Fruit fly (Drosophila melanogaster) whole organism, embryonic: ENCODE measurements around the gene Polr3F.

Experiments
- CG10274 ChIP-seq: fragments of 200-800 bp; sonication (Bioruptor generic); optimal IDR thresholded peaks from 3 replicates; lab custom pipeline; 2017; ENCODE audit warnings: missing biosample characterization, mild to moderate bottlenecking, missing genetic modification characterization
- CG10543 ChIP-seq: fragments of 200-800 bp; sonication (Bioruptor generic); optimal IDR thresholded peaks from 3 replicates; lab custom pipeline; 2017; ENCODE audit warnings: missing biosample characterization, mild to moderate bottlenecking, missing genetic modification characterization, moderate library complexity
- CG10654 ChIP-seq: fragments of 200-800 bp; sonication (Bioruptor generic); optimal IDR thresholded peaks from 2 replicates; lab custom pipeline; 2016; ENCODE audit warnings: missing biosample characterization, missing genetic modification characterization
- CG11695 ChIP-seq: fragments of 200-800 bp; sonication (Bioruptor generic); IDR thresholded peaks from 3 replicates; pipeline ENCODE4 v1.3.6; 2022; ENCODE audit warnings: missing biosample characterization, missing genetic modification characterization
- CG12659 ChIP-seq: fragments of 200-800 bp; sonication (Bioruptor generic); optimal IDR thresholded peaks from 3 replicates; lab custom pipeline; 2017; ENCODE audit warnings: mild to moderate bottlenecking, missing biosample characterization, missing genetic modification reagents, missing genetic modification characterization
- CG13123 ChIP-seq: fragments of 200-800 bp; sonication (Bioruptor generic); optimal IDR thresholded peaks from 2 replicates; lab custom pipeline; 2016; ENCODE audit warnings: missing biosample characterization, missing genetic modification characterization
- CG13775 ChIP-seq: fragments of 200-800 bp; sonication (Bioruptor generic); optimal IDR thresholded peaks from 3 replicates; lab custom pipeline; 2017; ENCODE audit warnings: missing biosample characterization, mild to moderate bottlenecking, missing genetic modification characterization
- CG14441 ChIP-seq: fragments of 200-800 bp; sonication (Bioruptor generic); IDR thresholded peaks from 2 replicates; pipeline ENCODE4 v1.3.6; 2022; ENCODE audit warnings: missing biosample characterization, missing genetic modification characterization
- CG15514 ChIP-seq: fragments of 200-800 bp; sonication (Bioruptor generic); optimal IDR thresholded peaks from 3 replicates; lab custom pipeline; 2017; ENCODE audit warnings: missing biosample characterization, missing genetic modification characterization, mild to moderate bottlenecking, moderate library complexity, missing genetic modification reagents
- CG1603 ChIP-seq: fragments of 200-800 bp; sonication (Bioruptor generic); optimal IDR thresholded peaks from 2 replicates; lab custom pipeline; 2019; ENCODE audit warnings: missing biosample characterization, mild to moderate bottlenecking, missing genetic modification characterization, moderate library complexity
- CG17385 ChIP-seq: fragments of 200-800 bp; sonication (Bioruptor generic); optimal IDR thresholded peaks from 3 replicates; lab custom pipeline; 2018; ENCODE audit warnings: missing biosample characterization, mild to moderate bottlenecking, missing genetic modification characterization
- CG17612 ChIP-seq: fragments of 200-800 bp; sonication (Bioruptor generic); IDR thresholded peaks from 2 replicates; pipeline ENCODE4 v1.3.6; 2022; ENCODE audit warnings: missing biosample characterization, missing genetic modification characterization
- CG18262 ChIP-seq: fragments of 200-800 bp; optimal IDR thresholded peaks from 3 replicates; lab custom pipeline; 2019; ENCODE audit warnings: missing biosample characterization, mild to moderate bottlenecking, missing genetic modification characterization, moderate library complexity
- CG18599 ChIP-seq: fragments of 200-800 bp; sonication (Bioruptor generic); optimal IDR thresholded peaks from 3 replicates; lab custom pipeline; 2017; ENCODE audit warnings: missing biosample characterization, missing genetic modification characterization, mild to moderate bottlenecking, moderate library complexity, missing genetic modification reagents
- CG18619 ChIP-seq: fragments of 200-800 bp; sonication (Bioruptor generic); optimal IDR thresholded peaks from 3 replicates; lab custom pipeline; 2017; ENCODE audit warnings: missing biosample characterization, mild to moderate bottlenecking, missing genetic modification characterization
- CG18764 ChIP-seq: fragments of 200-800 bp; sonication (Bioruptor generic); optimal IDR thresholded peaks from 3 replicates; lab custom pipeline; 2016; ENCODE audit warnings: missing biosample characterization, missing genetic modification characterization
- CG2678 ChIP-seq: fragments of 200-800 bp; sonication (Bioruptor generic); optimal IDR thresholded peaks from 3 replicates; lab custom pipeline; 2019; ENCODE audit warnings: missing biosample characterization, mild to moderate bottlenecking, missing genetic modification characterization, moderate library complexity
- CG32772 ChIP-seq: fragments of 200-800 bp; sonication (Bioruptor generic); IDR thresholded peaks from 2 replicates; pipeline ENCODE4 v1.3.6; 2022; ENCODE audit warnings: missing biosample characterization, missing genetic modification characterization
- CG34224 ChIP-seq: fragments of 200-800 bp; sonication (Bioruptor generic); IDR thresholded peaks from 3 replicates; pipeline ENCODE4 v1.3.6; 2022; ENCODE audit warnings: missing biosample characterization, missing genetic modification characterization; ENCODE audit not compliant: partially characterized antibody
- CG43689 ChIP-seq: fragments of 200-800 bp; sonication (Bioruptor generic); IDR thresholded peaks from 2 replicates; pipeline ENCODE4 v1.3.6; 2022; ENCODE audit warnings: missing biosample characterization, missing genetic modification characterization
- D19B ChIP-seq: fragments of 200-800 bp; sonication (Bioruptor generic); optimal IDR thresholded peaks from 2 replicates; lab custom pipeline; 2017; ENCODE audit warnings: missing biosample characterization, mild to moderate bottlenecking, missing genetic modification characterization
- Dbx ChIP-seq: fragments of 200-800 bp; sonication (Bioruptor generic); IDR thresholded peaks from 3 replicates; pipeline ENCODE4 v1.3.6; 2022; ENCODE audit warnings: missing biosample characterization, missing genetic modification characterization
- Dek ChIP-seq: fragments of 200-800 bp; sonication (Bioruptor generic); optimal IDR thresholded peaks from 3 replicates; lab custom pipeline; 2019; ENCODE audit warnings: missing biosample characterization, mild to moderate bottlenecking, missing genetic modification characterization, moderate library complexity
- E2f1 ChIP-seq: fragments of 200-800 bp; sonication (Bioruptor generic); IDR thresholded peaks from 2 replicates; pipeline ENCODE4 v1.3.6; 2022; ENCODE audit warnings: missing biosample characterization, missing genetic modification characterization
- E2f2 ChIP-seq: fragments of 200-800 bp; sonication (Bioruptor generic); IDR thresholded peaks from 2 replicates; pipeline ENCODE4 v1.3.6; 2022; ENCODE audit warnings: missing biosample characterization, missing genetic modification characterization
- Fer2 ChIP-seq: fragments of 200-800 bp; sonication (Bioruptor generic); optimal IDR thresholded peaks from 2 replicates; lab custom pipeline; 2018; ENCODE audit warnings: missing biosample characterization, mild to moderate bottlenecking, missing genetic modification characterization, moderate library complexity
- HHEX ChIP-seq: fragments of 200-800 bp; sonication (Bioruptor generic); optimal IDR thresholded peaks from 3 replicates; lab custom pipeline; 2017; ENCODE audit warnings: missing biosample characterization, mild to moderate bottlenecking, missing genetic modification characterization, missing genetic modification reagents
- HLH54F ChIP-seq: fragments of 200-800 bp; sonication (Bioruptor generic); optimal IDR thresholded peaks from 3 replicates; lab custom pipeline; 2016; ENCODE audit warnings: missing biosample characterization, missing genetic modification characterization
- Hsf ChIP-seq: fragments of 200-800 bp; sonication (Bioruptor generic); optimal IDR thresholded peaks from 3 replicates; lab custom pipeline; 2016; ENCODE audit warnings: missing biosample characterization, missing genetic modification characterization
- Med ChIP-seq: fragments of 200-800 bp; sonication (Bioruptor generic); peaks from one replicate; lab custom pipeline; 2016; ENCODE audit warnings: missing biosample characterization, missing genetic modification characterization, mild to moderate bottlenecking, inconsistent platforms, moderate library complexity
- NfI ChIP-seq: fragments of 200-800 bp; sonication (Bioruptor generic); optimal IDR thresholded peaks from 3 replicates; lab custom pipeline; 2018; ENCODE audit warnings: missing biosample characterization, mild to moderate bottlenecking, missing genetic modification characterization, moderate library complexity
- Poxn ChIP-seq: fragments of 200-800 bp; sonication (Bioruptor generic); IDR thresholded peaks from 2 replicates; pipeline ENCODE4 v1.3.6; 2022; ENCODE audit warnings: missing biosample characterization, missing genetic modification characterization
- Sox102F ChIP-seq: fragments of 200-800 bp; sonication (Bioruptor generic); optimal IDR thresholded peaks from 2 replicates; lab custom pipeline; 2018; ENCODE audit warnings: missing biosample characterization, mild to moderate bottlenecking, missing genetic modification characterization, moderate library complexity
- Xbp1 ChIP-seq: fragments of 200-800 bp; sonication (Bioruptor generic); optimal IDR thresholded peaks from 3 replicates; lab custom pipeline; 2016; ENCODE audit warnings: missing biosample characterization, mild to moderate bottlenecking, missing genetic modification characterization
- cas ChIP-seq: fragments of 200-800 bp; sonication (Bioruptor generic); IDR thresholded peaks from 2 replicates; pipeline ENCODE4 v1.3.6; 2022; ENCODE audit warnings: missing biosample characterization, missing genetic modification characterization
- dati ChIP-seq: fragments of 200-800 bp; sonication (Bioruptor generic); IDR thresholded peaks from 2 replicates; pipeline ENCODE4 v1.3.6; 2022; ENCODE audit warnings: missing biosample characterization, missing genetic modification characterization
- dimm ChIP-seq: fragments of 200-800 bp; sonication (Bioruptor generic); IDR thresholded peaks from 2 replicates; pipeline ENCODE4 v1.3.6; 2022; ENCODE audit warnings: missing biosample characterization, missing genetic modification characterization
- fd64A ChIP-seq: fragments of 200-800 bp; sonication (Bioruptor generic); optimal IDR thresholded peaks from 3 replicates; lab custom pipeline; 2018; ENCODE audit warnings: missing biosample characterization, mild to moderate bottlenecking, missing genetic modification characterization
- fd96Cb ChIP-seq: fragments of 200-800 bp; sonication (Bioruptor generic); optimal IDR thresholded peaks from 2 replicates; lab custom pipeline; 2018; ENCODE audit warnings: missing biosample characterization, mild to moderate bottlenecking, missing genetic modification characterization, moderate library complexity
- nerfin-1 ChIP-seq: fragments of 200-800 bp; sonication (Bioruptor generic); optimal IDR thresholded peaks from 3 replicates; lab custom pipeline; 2019; ENCODE audit warnings: missing biosample characterization, mild to moderate bottlenecking, missing genetic modification characterization, moderate library complexity
- onecut ChIP-seq: fragments of 200-800 bp; sonication (Bioruptor generic); IDR thresholded peaks from 2 replicates; pipeline ENCODE4 v1.3.6; 2022; ENCODE audit warnings: missing biosample characterization, missing genetic modification characterization
- row ChIP-seq: fragments of 200-800 bp; sonication (Bioruptor generic); IDR thresholded peaks from 3 replicates; pipeline ENCODE4 v1.3.6; 2022; ENCODE audit warnings: missing biosample characterization, missing genetic modification characterization
- run ChIP-seq: fragments of 200-800 bp; sonication (Bioruptor generic); optimal IDR thresholded peaks from 3 replicates; lab custom pipeline; 2018; ENCODE audit warnings: missing biosample characterization, mild to moderate bottlenecking, missing genetic modification characterization
- scrt ChIP-seq: fragments of 200-800 bp; sonication (Bioruptor generic); optimal IDR thresholded peaks from 2 replicates; lab custom pipeline; 2018; ENCODE audit warnings: missing biosample characterization, mild to moderate bottlenecking, missing genetic modification characterization, moderate library complexity
- slou ChIP-seq: fragments of 200-800 bp; sonication (Bioruptor generic); optimal IDR thresholded peaks from 3 replicates; lab custom pipeline; 2016; ENCODE audit warnings: missing biosample characterization, missing genetic modification characterization
- sob ChIP-seq: fragments of 200-800 bp; sonication (Bioruptor generic); IDR thresholded peaks from 2 replicates; pipeline ENCODE4 v1.3.6; 2022; ENCODE audit warnings: missing biosample characterization, missing genetic modification characterization
- sqz ChIP-seq: fragments of 200-800 bp; sonication (Bioruptor generic); optimal IDR thresholded peaks from 3 replicates; lab custom pipeline; 2018; ENCODE audit warnings: missing biosample characterization, mild to moderate bottlenecking, missing genetic modification characterization
- tio ChIP-seq: fragments of 200-800 bp; sonication (Bioruptor generic); optimal IDR thresholded peaks from 2 replicates; lab custom pipeline; 2017; ENCODE audit warnings: missing biosample characterization, missing genetic modification characterization, inconsistent platforms
- toy ChIP-seq: fragments of 200-800 bp; sonication (Bioruptor generic); IDR thresholded peaks from 2 replicates; pipeline ENCODE4 v1.3.6; 2022; ENCODE audit warnings: missing biosample characterization, missing genetic modification characterization
- tx ChIP-seq: fragments of 200-800 bp; sonication (Bioruptor generic); optimal IDR thresholded peaks from 2 replicates; lab custom pipeline; 2016; ENCODE audit warnings: missing biosample characterization, missing genetic modification characterization
- yki ChIP-seq: fragments of >200 bp; optimal IDR thresholded peaks from 3 replicates; lab custom pipeline; 2018

Gene Polr3F

DNA sequence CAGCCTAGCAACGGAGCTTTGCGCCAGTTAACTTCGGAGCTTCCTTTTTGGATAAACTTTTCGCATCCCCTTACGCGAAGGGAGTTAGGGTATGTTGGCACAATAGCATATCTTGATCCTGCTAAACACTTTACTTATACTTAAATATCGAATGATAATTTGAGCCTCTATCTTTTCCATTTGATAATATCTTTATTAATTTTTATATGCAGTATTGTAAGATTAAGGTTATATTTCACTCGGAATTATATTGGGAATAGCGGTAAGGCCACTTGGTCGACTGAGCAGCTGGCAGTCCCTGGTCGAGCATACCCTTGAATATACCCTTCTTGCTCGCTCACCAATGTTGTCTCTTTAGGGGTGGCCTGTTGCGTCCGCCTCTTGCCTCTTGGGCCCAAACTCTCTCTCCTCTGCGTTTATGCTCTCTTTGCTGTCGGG is 1.6 kb upstream of the Polr3F start (continued):
- TF ChIP-seq dimm (peak; percentile 29; the same call in 1 of the 2 replicates), Med (GFP tag; lab: Kevin White, UChicago) (peak; percentile 79), Sox102F (GFP tag; lab: Kevin White, UChicago) (peak; percentile 61), E2f2 (GFP tag; lab: Robert Waterston, UW) (peak; percentile 54), CG34224 (GFP tag; lab: Robert Waterston, UW) (no peak), CG17612 (GFP tag; lab: Robert Waterston, UW) (peak; percentile 29; the same call in 1 of the 2 replicates), CG14441 (GFP tag; lab: Robert Waterston, UW) (peak; percentile 78), CG1603 (peak; percentile 34), CG12659 (GFP tag; lab: Kevin White, UChicago) (peak; percentile 59), CG43689 (peak; percentile 28; the same call in 1 of the 2 replicates), CG17385 (GFP tag; lab: Kevin White, UChicago) (peak; percentile 58), E2f1 (GFP tag; lab: Robert Waterston, UW) (peak; percentile 60), sob (peak; percentile 60), NfI (GFP tag; lab: Kevin White, UChicago) (peak; percentile 52), CG11695 (peak; percentile 61; the same call in 2 of the 3 replicates), CG10654 (GFP tag; lab: Kevin White, UChicago) (peak; percentile 42), Hsf (GFP tag; lab: Kevin White, UChicago) (peak; percentile 37), HLH54F (GFP tag; lab: Kevin White, UChicago) (peak; percentile 8), CG18619 (peak; percentile 69), tx (GFP tag; lab: Kevin White, UChicago) (no peak), fd64A (GFP tag; lab: Kevin White, UChicago) (no peak), Dbx (peak; percentile 82), onecut (peak; percentile 38; the same call in 1 of the 2 replicates), yki (lab: Kevin White, UChicago) (peak; percentile 4), CG15514 (peak; percentile 48), CG13775 (peak; percentile 64), Poxn (GFP tag; lab: Robert Waterston, UW) (peak; percentile 65; the same call in 1 of the 2 replicates), CG32772 (peak; percentile 58), toy (0 out of 2 replicates have a peak, but pooled peaks have one; percentile 51), CG10543 (peak; percentile 61), Fer2 (tag; lab: Kevin White, UChicago) (peak; percentile 45), slou (GFP tag; lab: Kevin White, UChicago) (peak; percentile 45), CG13123 (GFP tag; lab: Kevin White, UChicago) (no peak), cas (0 out of 2 replicates have a peak, but pooled peaks have one; percentile 40), D19B (peak; percentile 94), tio (GFP tag; lab: Kevin White, UChicago) (peak; percentile 57), CG10274 (GFP tag; lab: Kevin White, UChicago) (no peak), row (peak; percentile 95), fd96Cb (tag; lab: Kevin White, UChicago) (peak; percentile 41), HHEX (GFP tag; lab: Kevin White, UChicago) (peak; percentile 49), Dek (tag; lab: Kevin White, UChicago) (peak; percentile 49), CG18764 (GFP tag; lab: Kevin White, UChicago) (peak; percentile 5), CG18262 (tag; lab: Kevin White, UChicago) (peak; percentile 57), dati (GFP tag; lab: Robert Waterston, UW) (no peak), scrt (GFP tag; lab: Kevin White, UChicago) (peak; percentile 96), CG2678 (tag; lab: Kevin White, UChicago) (peak; percentile 79), CG18599 (peak; percentile 87), run (tag; lab: Kevin White, UChicago) (peak; percentile 8), sqz (no peak), Xbp1 (GFP tag; lab: Kevin White, UChicago) (peak; percentile 56), nerfin-1 (tag; lab: Kevin White, UChicago) (no peak)
